Worm (Caenorhabditis elegans) whole organism, early embryonic: ENCODE results near the gene Y54G9A.9.

Experiments used
- B0310.2 ChIP-seq: sonication (generic microtip); optimal IDR thresholded peaks from 2 replicates; lab custom pipeline; 2016; ENCODE audit warnings: mild to moderate bottlenecking, missing genetic modification characterization, missing compliant biosample characterization
- ama-1 ChIP-seq: fragments of 150-350 bp; optimal IDR thresholded peaks from 2 replicates; lab custom pipeline; 2014
- ceh-13 ChIP-seq: fragments of 200-800 bp; sonication (Bioruptor generic); optimal IDR thresholded peaks from 2 replicates; lab custom pipeline; 2018; ENCODE audit warnings: mild to moderate bottlenecking, missing genetic modification characterization, missing compliant biosample characterization
- ceh-36 ChIP-seq: sonication (generic microtip); optimal IDR thresholded peaks from 2 replicates; lab custom pipeline; 2016; ENCODE audit warnings: missing genetic modification characterization, inconsistent platforms, missing compliant biosample characterization
- ets-7 ChIP-seq: sonication (generic microtip); optimal IDR thresholded peaks from 2 replicates; lab custom pipeline; 2016; ENCODE audit warnings: missing genotype, missing genetic modification characterization, missing compliant biosample characterization
- flt-1 ChIP-seq: fragments of 200-800 bp; sonication (Bioruptor generic); IDR thresholded peaks from 2 replicates; pipeline ENCODE4 v1.3.6; 2022; ENCODE audit warnings: missing genetic modification characterization, missing compliant biosample characterization
- hmg-4 ChIP-seq: fragments of 200-800 bp; sonication (Bioruptor generic); optimal IDR thresholded peaks from 2 replicates; lab custom pipeline; 2018; ENCODE audit warnings: mild to moderate bottlenecking, missing genetic modification characterization, missing compliant biosample characterization
- tbx-11 ChIP-seq: fragments of 200-800 bp; sonication (Bioruptor generic); IDR thresholded peaks from 2 replicates; pipeline ENCODE4 v1.3.6; 2022; ENCODE audit warnings: missing genetic modification characterization, missing compliant biosample characterization
- tbx-37 ChIP-seq: fragments of 200-800 bp; sonication (Bioruptor generic); conservative IDR thresholded peaks from 2 replicates; pipeline ENCODE4 v1.3.6; 2022; ENCODE audit warnings: missing genetic modification reagents, missing genetic modification characterization, missing compliant biosample characterization

- no peak for TF ChIP-seq B0310.2 (tag; lab: Kevin White, UChicago)
- no peak for TF ChIP-seq ama-1 (lab: Kevin White, UChicago)
- TF ChIP-seq ceh-13: no peak
- TF ChIP-seq flt-1 (GFP tag; lab: Robert Waterston, UW): no peak
- TF ChIP-seq ets-7: no peak
- no peak for TF ChIP-seq ceh-36
- TF ChIP-seq hmg-4 (GFP tag; lab: Kevin White, UChicago): no peak
- TF ChIP-seq tbx-37 (GFP tag; lab: Robert Waterston, UW): no peak
- no peak for TF ChIP-seq tbx-11 (GFP tag; lab: Robert Waterston, UW)
Measured at ce11 chrII:13722763-13723162, 6.8 kb upstream of the Y54G9A.9 start, which contains the start of gene Y54G9A.5.
